Fruit fly (Drosophila melanogaster) whole organism, pupa: Measurements from ENCODE around the gene CG42375.

Experiments used
- CG10348 ChIP-seq: fragments of 200-800 bp; sonication (Bioruptor generic); IDR thresholded peaks from 2 replicates; pipeline ENCODE4 v1.3.6; 2022; ENCODE audit warnings: missing biosample characterization, missing genetic modification characterization
- CG12605 ChIP-seq: fragments of 200-800 bp; sonication (Bioruptor generic); IDR thresholded peaks from 2 replicates; pipeline ENCODE4 v1.3.6; 2022; ENCODE audit warnings: missing biosample characterization, missing genetic modification characterization
- CG13204 ChIP-seq: fragments of 200-800 bp; sonication (Bioruptor generic); optimal IDR thresholded peaks from 2 replicates; lab custom pipeline; 2018; ENCODE audit warnings: missing biosample characterization, mild to moderate bottlenecking, missing genetic modification characterization, moderate library complexity
- CG14655 ChIP-seq: fragments of 200-800 bp; sonication (Bioruptor generic); optimal IDR thresholded peaks from 3 replicates; lab custom pipeline; 2017; ENCODE audit warnings: mild to moderate bottlenecking, missing biosample characterization, missing genetic modification reagents, missing genetic modification characterization
- CG15710 ChIP-seq: fragments of 200-800 bp; sonication (Bioruptor generic); optimal IDR thresholded peaks from 2 replicates; lab custom pipeline; 2018; ENCODE audit warnings: missing biosample characterization, mild to moderate bottlenecking, missing genetic modification characterization, moderate library complexity
- CG17806 ChIP-seq: fragments of 200-800 bp; sonication (Bioruptor generic); optimal IDR thresholded peaks from 2 replicates; lab custom pipeline; 2018; ENCODE audit warnings: missing biosample characterization, mild to moderate bottlenecking, missing genetic modification characterization, moderate library complexity
- CG32121 ChIP-seq: fragments of 200-800 bp; sonication (Bioruptor generic); IDR thresholded peaks from 2 replicates; pipeline ENCODE4 v1.3.6; 2022; ENCODE audit warnings: missing biosample characterization, missing genetic modification characterization
- CG34367 ChIP-seq: fragments of 200-800 bp; sonication (Bioruptor generic); optimal IDR thresholded peaks from 2 replicates; lab custom pipeline; 2018; ENCODE audit warnings: missing biosample characterization, mild to moderate bottlenecking, missing genetic modification characterization
- CG4496 ChIP-seq: fragments of 200-800 bp; sonication (Bioruptor generic); IDR thresholded peaks from 3 replicates; pipeline ENCODE4 v1.3.6; 2022; ENCODE audit warnings: missing biosample characterization, missing genetic modification characterization
- CG8159 ChIP-seq: fragments of 200-800 bp; sonication (Bioruptor generic); optimal IDR thresholded peaks from 3 replicates; lab custom pipeline; 2018; ENCODE audit warnings: missing biosample characterization, mild to moderate bottlenecking, missing genetic modification characterization, moderate library complexity
- CG8301 ChIP-seq: fragments of 200-800 bp; sonication (Bioruptor generic); optimal IDR thresholded peaks from 2 replicates; lab custom pipeline; 2018; ENCODE audit warnings: missing biosample characterization, mild to moderate bottlenecking, missing genetic modification characterization
- CG9948 ChIP-seq: fragments of 200-800 bp; sonication (Bioruptor generic); optimal IDR thresholded peaks from 2 replicates; lab custom pipeline; 2018; ENCODE audit warnings: missing biosample characterization, mild to moderate bottlenecking, missing genetic modification characterization, moderate library complexity
- D1 ChIP-seq: fragments of 200-800 bp; sonication (Bioruptor generic); optimal IDR thresholded peaks from 2 replicates; lab custom pipeline; 2018; ENCODE audit warnings: missing biosample characterization, mild to moderate bottlenecking, missing genetic modification characterization, moderate library complexity
- EcR ChIP-seq: fragments of 200-800 bp; sonication (Bioruptor generic); optimal IDR thresholded peaks from 3 replicates; lab custom pipeline; 2019; ENCODE audit warnings: missing biosample characterization, missing genetic modification characterization, mild to moderate bottlenecking, moderate library complexity, missing genetic modification reagents
- Ets98B ChIP-seq: fragments of 200-800 bp; sonication (Bioruptor generic); IDR thresholded peaks from 2 replicates; pipeline ENCODE4 v1.3.6; 2022; ENCODE audit warnings: missing biosample characterization, missing genetic modification characterization
- Pif1A ChIP-seq: fragments of 200-800 bp; sonication (Bioruptor generic); optimal IDR thresholded peaks from 3 replicates; lab custom pipeline; 2016; ENCODE audit warnings: missing biosample characterization, missing genetic modification characterization
- Pif1B ChIP-seq: fragments of 200-800 bp; sonication (Bioruptor generic); optimal IDR thresholded peaks from 3 replicates; lab custom pipeline; 2016; ENCODE audit warnings: missing biosample characterization, missing genetic modification characterization
- Snoo ChIP-seq: fragments of 200-800 bp; sonication (Bioruptor generic); optimal IDR thresholded peaks from 3 replicates; lab custom pipeline; 2017; ENCODE audit warnings: missing biosample characterization, mild to moderate bottlenecking, missing genetic modification characterization, inconsistent platforms
- fd96Ca ChIP-seq: fragments of 200-800 bp; sonication (Bioruptor generic); IDR thresholded peaks from 3 replicates; pipeline ENCODE4 v1.3.6; 2022; ENCODE audit warnings: missing biosample characterization, missing genetic modification characterization
- gl ChIP-seq: fragments of 200-800 bp; sonication (Bioruptor generic); optimal IDR thresholded peaks from 2 replicates; lab custom pipeline; 2018; ENCODE audit warnings: missing biosample characterization, mild to moderate bottlenecking, missing genetic modification characterization
- rn ChIP-seq: fragments of 200-800 bp; sonication (Bioruptor generic); IDR thresholded peaks from 2 replicates; pipeline ENCODE4 v1.3.6; 2022; ENCODE audit warnings: missing biosample characterization, missing genetic modification characterization

Gene CG42375

dm6 chr3R:13779241-13779683 is at the start of gene CG42375, which contains the start of gene CG9288:
TSS of gene CG42375 (plus strand) at chr3R:13779624.
TSS of gene CG9288 (plus strand) at chr3R:13779624.
- peak; percentile 82 for TF ChIP-seq CG8301 (tag; lab: Kevin White, UChicago)
- peak; percentile 32; the same call in 1 of the 2 replicates for TF ChIP-seq rn
- no peak for TF ChIP-seq CG9948 (tag; lab: Kevin White, UChicago)
- no peak for TF ChIP-seq Snoo (tag; lab: Kevin White, UChicago)
- TF ChIP-seq CG17806: peak; percentile 76
- TF ChIP-seq CG32121: peak; percentile 80
- peak; percentile 46; the same call in 1 of the 3 replicates for TF ChIP-seq CG4496 (GFP tag; lab: Robert Waterston, UW)
- TF ChIP-seq Ets98B (GFP tag; lab: Robert Waterston, UW): 0 out of 2 replicates have a peak, but pooled peaks have one; percentile 38
- peak; percentile 52 for TF ChIP-seq D1 (tag; lab: Kevin White, UChicago)
- TF ChIP-seq fd96Ca (GFP tag; lab: Robert Waterston, UW): no peak
- TF ChIP-seq gl (tag; lab: Kevin White, UChicago): peak; percentile 30
- TF ChIP-seq CG34367 (tag; lab: Kevin White, UChicago): no peak
- no peak for TF ChIP-seq CG13204 (GFP tag; lab: Kevin White, UChicago)
- TF ChIP-seq CG14655 (GFP tag; lab: Kevin White, UChicago): peak; percentile 83
- TF ChIP-seq CG10348 (GFP tag; lab: Robert Waterston, UW): no peak
- TF ChIP-seq CG15710 (tag; lab: Kevin White, UChicago): no peak
- TF ChIP-seq CG12605 (GFP tag; lab: Robert Waterston, UW): no peak
- TF ChIP-seq Pif1A (GFP tag; lab: Kevin White, UChicago): peak; percentile 58
- peak; percentile 42 for TF ChIP-seq Pif1B (GFP tag; lab: Kevin White, UChicago)
- peak; percentile 78 for TF ChIP-seq CG8159
- no peak for TF ChIP-seq EcR (GFP tag; lab: Kevin White, UChicago)

dm6 chr3R:13730005-13730404 is 49.4 kb upstream of the CG42375 start:
- TF ChIP-seq CG8159 (no peak), CG4496 (GFP tag; lab: Robert Waterston, UW) (peak; percentile 51; the same call in 1 of the 3 replicates), fd96Ca (GFP tag; lab: Robert Waterston, UW) (no peak), Snoo (tag; lab: Kevin White, UChicago) (no peak)

dm6 chr3R:13735304-13735898 is 44.0 kb upstream of the CG42375 start:
- no peak for TF ChIP-seq CG10348 (GFP tag; lab: Robert Waterston, UW)

dm6 chr3R:13746066-13746673 is 33.3 kb upstream of the CG42375 start:
- no peak for TF ChIP-seq CG15710 (tag; lab: Kevin White, UChicago)
- TF ChIP-seq, all 21 proteins: peak for 0

dm6 chr3R:13761563-13761962 is 17.9 kb upstream of the CG42375 start:
- TF ChIP-seq CG8301 (tag; lab: Kevin White, UChicago) (no peak), gl (tag; lab: Kevin White, UChicago) (no peak)

- TF ChIP-seq EcR (GFP tag; lab: Kevin White, UChicago) (no peak), CG34367 (tag; lab: Kevin White, UChicago) (no peak), CG15710 (tag; lab: Kevin White, UChicago) (no peak), CG8159 (peak; percentile 37), gl (tag; lab: Kevin White, UChicago) (no peak)
Measured at dm6 chr3R:13765001-13765400, 14.4 kb upstream of the CG42375 start.

- TF ChIP-seq EcR (GFP tag; lab: Kevin White, UChicago) (peak; percentile 25), Ets98B (GFP tag; lab: Robert Waterston, UW) (no peak)
- TF ChIP-seq, all 21 proteins: peak for 1
Measured at dm6 chr3R:13765456-13765855, 14.0 kb upstream of the CG42375 start, which contains the start of gene CG9312. TSS of gene CG9312 (plus strand) at chr3R:13765756.

- TF ChIP-seq CG4496 (GFP tag; lab: Robert Waterston, UW): peak; percentile 23; the same call in 1 of the 3 replicates
- 0 out of 3 replicates have a peak, but pooled peaks have one; percentile 36 for TF ChIP-seq fd96Ca (GFP tag; lab: Robert Waterston, UW)
- peak; percentile 36 for TF ChIP-seq EcR (GFP tag; lab: Kevin White, UChicago)
- no peak for TF ChIP-seq CG17806
- TF ChIP-seq CG34367 (tag; lab: Kevin White, UChicago): no peak
Measured at dm6 chr3R:13767239-13767638, 12.2 kb upstream of the CG42375 start, which contains the start of gene Cht5. TSS of gene Cht5 (plus strand) at chr3R:13767549.
